Fruit fly (Drosophila melanogaster) whole organism, prepupa: ENCODE data around the gene sro.

Source experiments
- CG10631 ChIP-seq: fragments of 200-800 bp; sonication (Bioruptor generic); optimal IDR thresholded peaks from 2 replicates; lab custom pipeline; 2016; ENCODE audit warnings: missing biosample characterization, missing genetic modification characterization
- CG10669 ChIP-seq: fragments of 200-800 bp; sonication (Bioruptor generic); optimal IDR thresholded peaks from 3 replicates; lab custom pipeline; 2018; ENCODE audit warnings: missing biosample characterization, mild to moderate bottlenecking, missing genetic modification characterization, moderate library complexity
- CG11902 ChIP-seq: fragments of 200-800 bp; sonication (Bioruptor generic); optimal IDR thresholded peaks from 3 replicates; lab custom pipeline; 2016; ENCODE audit warnings: missing biosample characterization, missing genetic modification characterization
- CG15336 ChIP-seq: fragments of 200-800 bp; sonication (Bioruptor generic); IDR thresholded peaks from 2 replicates; pipeline ENCODE4 v1.3.6; 2022; ENCODE audit warnings: missing biosample characterization, missing genetic modification characterization
- CG1621 ChIP-seq: fragments of 200-800 bp; sonication (Bioruptor generic); optimal IDR thresholded peaks from 3 replicates; lab custom pipeline; 2018; ENCODE audit warnings: missing biosample characterization, mild to moderate bottlenecking, missing genetic modification characterization
- CG3032 ChIP-seq: fragments of 200-800 bp; optimal IDR thresholded peaks from 2 replicates; lab custom pipeline; 2019; ENCODE audit warnings: missing biosample characterization, mild to moderate bottlenecking, missing genetic modification characterization, moderate library complexity
- CG3919 ChIP-seq: fragments of 200-800 bp; sonication (Bioruptor generic); optimal IDR thresholded peaks from 3 replicates; lab custom pipeline; 2016; ENCODE audit warnings: missing biosample characterization, missing genetic modification characterization
- CG6163 ChIP-seq: fragments of 200-800 bp; sonication (Bioruptor generic); IDR thresholded peaks from 3 replicates; pipeline ENCODE4 v1.3.6; 2022; ENCODE audit warnings: missing biosample characterization, missing genetic modification characterization
- CG6276 ChIP-seq: fragments of 200-800 bp; sonication (Bioruptor generic); optimal IDR thresholded peaks from 2 replicates; lab custom pipeline; 2017; ENCODE audit warnings: missing biosample characterization, mild to moderate bottlenecking, missing genetic modification characterization
- CG6792 ChIP-seq: fragments of 200-800 bp; sonication (Bioruptor generic); optimal IDR thresholded peaks from 3 replicates; lab custom pipeline; 2016; ENCODE audit warnings: missing biosample characterization, missing genetic modification characterization
- CG6808 ChIP-seq: fragments of 200-800 bp; sonication (Bioruptor generic); optimal IDR thresholded peaks from 3 replicates; lab custom pipeline; 2017; ENCODE audit warnings: missing biosample characterization, missing genetic modification characterization, mild to moderate bottlenecking, moderate library complexity, missing genetic modification reagents
- CG8119 ChIP-seq: fragments of 200-800 bp; sonication (Bioruptor generic); IDR thresholded peaks from 3 replicates; pipeline ENCODE4 v1.3.6; 2022; ENCODE audit warnings: missing biosample characterization, missing genetic modification characterization
- CG8319 ChIP-seq: fragments of 200-800 bp; sonication (Bioruptor generic); optimal IDR thresholded peaks from 3 replicates; lab custom pipeline; 2016; ENCODE audit warnings: missing biosample characterization, missing genetic modification characterization
- CG9139 ChIP-seq: fragments of 200-800 bp; sonication (Bioruptor generic); optimal IDR thresholded peaks from 3 replicates; lab custom pipeline; 2017; ENCODE audit warnings: missing biosample characterization, mild to moderate bottlenecking, missing genetic modification characterization
- Eip75B ChIP-seq: fragments of 200-800 bp; sonication (Bioruptor generic); optimal IDR thresholded peaks from 3 replicates; lab custom pipeline; 2016; ENCODE audit warnings: missing biosample characterization, missing genetic modification characterization
- Eip78C ChIP-seq: fragments of 200-800 bp; sonication (Bioruptor generic); peaks from one replicate; lab custom pipeline; 2016; ENCODE audit warnings: missing biosample characterization, missing genetic modification characterization
- Ets96B ChIP-seq: fragments of 200-800 bp; optimal IDR thresholded peaks from 2 replicates; lab custom pipeline; 2019; ENCODE audit warnings: missing biosample characterization, mild to moderate bottlenecking, missing genetic modification characterization, moderate library complexity
- Hr4 ChIP-seq: fragments of 200-800 bp; sonication (Bioruptor generic); optimal IDR thresholded peaks from 3 replicates; lab custom pipeline; 2016; ENCODE audit warnings: missing biosample characterization, missing genetic modification characterization
- Lpt ChIP-seq: fragments of 200-800 bp; sonication (Bioruptor generic); optimal IDR thresholded peaks from 3 replicates; lab custom pipeline; 2016; ENCODE audit warnings: missing biosample characterization, missing genetic modification characterization
- Met ChIP-seq: fragments of 200-800 bp; sonication (Bioruptor generic); optimal IDR thresholded peaks from 3 replicates; lab custom pipeline; 2016; ENCODE audit warnings: missing biosample characterization, missing genetic modification characterization
- Smox ChIP-seq: fragments of 200-800 bp; sonication (Bioruptor generic); optimal IDR thresholded peaks from 3 replicates; lab custom pipeline; 2016; ENCODE audit warnings: missing biosample characterization, missing genetic modification characterization
- Sox102F ChIP-seq: fragments of 200-800 bp; sonication (Bioruptor generic); optimal IDR thresholded peaks from 2 replicates; lab custom pipeline; 2016; ENCODE audit warnings: missing biosample characterization, mild to moderate bottlenecking, missing genetic modification characterization
- achi ChIP-seq: fragments of 200-800 bp; sonication (Bioruptor generic); optimal IDR thresholded peaks from 3 replicates; lab custom pipeline; 2016; ENCODE audit warnings: missing biosample characterization, missing genetic modification characterization
- dsx ChIP-seq: fragments of 200-800 bp; optimal IDR thresholded peaks from 3 replicates; lab custom pipeline; 2019; ENCODE audit warnings: missing biosample characterization, mild to moderate bottlenecking, missing genetic modification characterization, moderate library complexity; ENCODE audit not compliant: poor library complexity, severe bottlenecking
- eg ChIP-seq: fragments of 200-800 bp; sonication (Bioruptor generic); IDR thresholded peaks from 3 replicates; pipeline ENCODE4 v1.3.6; 2022; ENCODE audit warnings: missing biosample characterization, missing genetic modification characterization
- fd59A ChIP-seq: fragments of 200-800 bp; sonication (Bioruptor generic); optimal IDR thresholded peaks from 2 replicates; lab custom pipeline; 2017; ENCODE audit warnings: missing biosample characterization, mild to moderate bottlenecking, missing genetic modification characterization, missing genetic modification reagents
- fkh ChIP-seq: fragments of 200-800 bp; sonication (Bioruptor generic); optimal IDR thresholded peaks from 3 replicates; lab custom pipeline; 2017; ENCODE audit warnings: missing biosample characterization, mild to moderate bottlenecking, missing genetic modification characterization, moderate library complexity
- lz ChIP-seq: fragments of 200-800 bp; sonication (Bioruptor generic); optimal IDR thresholded peaks from 3 replicates; lab custom pipeline; 2016; ENCODE audit warnings: missing biosample characterization, missing genetic modification characterization
- net ChIP-seq: fragments of 200-800 bp; sonication (Bioruptor generic); optimal IDR thresholded peaks from 3 replicates; lab custom pipeline; 2016; ENCODE audit warnings: missing biosample characterization, missing genetic modification characterization
- pdm3 ChIP-seq: fragments of 200-800 bp; sonication (Bioruptor generic); optimal IDR thresholded peaks from 3 replicates; lab custom pipeline; 2016; ENCODE audit warnings: missing biosample characterization, missing genetic modification characterization
- salr ChIP-seq, 2 experiments: fragments of 200-800 bp; sonication (Bioruptor generic); optimal IDR thresholded peaks; 3 replicates each; lab custom pipeline; 2016 to 2018; ENCODE audit warnings: missing biosample characterization in 2 of 2, missing genetic modification characterization in 2 of 2, mild to moderate bottlenecking in 1 of 2
- spab ChIP-seq: fragments of 200-800 bp; sonication (Bioruptor generic); optimal IDR thresholded peaks from 2 replicates; lab custom pipeline; 2017; ENCODE audit warnings: missing biosample characterization, mild to moderate bottlenecking, missing genetic modification characterization, missing genetic modification reagents
- ss ChIP-seq, 2 experiments: fragments of 200-800 bp; sonication (Bioruptor generic); optimal IDR thresholded peaks; 2 replicates in 1 of 2; 3 replicates in 1 of 2; lab custom pipeline; 2017 to 2018; ENCODE audit warnings: mild to moderate bottlenecking in 2 of 2, missing biosample characterization in 2 of 2, missing genetic modification characterization in 2 of 2, moderate library complexity in 1 of 2
- vri ChIP-seq: fragments of 200-800 bp; sonication (Bioruptor generic); optimal IDR thresholded peaks from 3 replicates; lab custom pipeline; 2016; ENCODE audit warnings: missing biosample characterization, mild to moderate bottlenecking, missing genetic modification characterization

sro gene

DNA sequence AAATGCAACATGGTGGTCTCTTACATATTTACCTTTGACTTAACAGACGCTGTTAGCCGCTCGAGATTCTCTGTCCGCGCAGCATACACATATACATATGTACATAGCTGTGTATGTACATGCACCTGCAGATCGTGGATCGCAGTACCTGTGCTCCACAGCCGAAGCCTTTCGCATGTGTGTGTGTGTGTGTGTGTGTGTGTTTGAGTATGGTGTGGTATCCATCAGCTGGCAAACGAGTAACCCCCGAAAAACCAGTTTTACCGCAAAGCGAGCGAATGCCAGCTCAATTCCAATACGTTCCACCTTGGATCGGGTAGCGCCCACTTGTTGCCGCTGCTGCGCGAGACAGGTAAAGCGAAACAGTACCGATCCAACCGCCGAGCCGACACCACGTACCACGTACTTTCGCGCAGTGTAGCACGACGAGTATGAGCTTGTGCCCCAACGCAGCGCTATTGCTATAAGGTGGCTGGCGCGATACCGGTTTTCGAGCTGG lies 46.9 kb downstream of the sro start, which contains the start of gene Cad99C:
Gene Cad99C, plus strand, starts transcription at position 365 of the 499 bp plus-strand sequence.
- TF ChIP-seq spab (GFP tag; lab: Kevin White, UChicago): no peak
- TF ChIP-seq achi (GFP tag; lab: Kevin White, UChicago): no peak
- TF ChIP-seq CG3032 (tag; lab: Kevin White, UChicago): peak; percentile 10
- peak; percentile 34; the same call in 1 of the 3 replicates for TF ChIP-seq CG8119
- no peak for TF ChIP-seq fd59A (GFP tag; lab: Kevin White, UChicago)
- TF ChIP-seq CG11902 (GFP tag; lab: Kevin White, UChicago): no peak
- TF ChIP-seq CG6163: peak; percentile 60; the same call in 2 of the 3 replicates
- TF ChIP-seq CG8319: no peak
- no peak for TF ChIP-seq CG10669 (GFP tag; lab: Kevin White, UChicago)
- TF ChIP-seq Eip78C: peak; percentile 80
- TF ChIP-seq CG3919 (GFP tag; lab: Kevin White, UChicago): peak; percentile 39
- no peak for TF ChIP-seq CG9139 (GFP tag; lab: Kevin White, UChicago)
- no peak for TF ChIP-seq CG6792 (GFP tag; lab: Kevin White, UChicago)
- TF ChIP-seq CG1621 (tag; lab: Kevin White, UChicago): no peak
- TF ChIP-seq CG6276 (GFP tag; lab: Kevin White, UChicago): peak; percentile 16
- TF ChIP-seq Smox (GFP tag; lab: Kevin White, UChicago): no peak
- TF ChIP-seq lz (GFP tag; lab: Kevin White, UChicago): peak; percentile 5
- TF ChIP-seq fkh: peak; percentile 61
- peak; percentile 7 for TF ChIP-seq Ets96B (tag; lab: Kevin White, UChicago)
- TF ChIP-seq CG15336 (GFP tag; lab: Robert Waterston, UW): peak; percentile 26; the same call in 1 of the 2 replicates
- TF ChIP-seq ss (GFP tag; optimal IDR thresholded peaks at IDR 0.05; lab: Kevin White, UChicago): peak; percentile 34 to 54
- peak; percentile 14 for TF ChIP-seq pdm3 (GFP tag; lab: Kevin White, UChicago)
- no peak for TF ChIP-seq CG6808 (GFP tag; lab: Kevin White, UChicago)
- TF ChIP-seq CG10631 (GFP tag; lab: Kevin White, UChicago): no peak
- no peak for TF ChIP-seq salr (GFP tag; optimal IDR thresholded peaks at IDR 0.05; lab: Kevin White, UChicago)
- peak; percentile 23 for TF ChIP-seq Lpt (GFP tag; lab: Kevin White, UChicago)
- TF ChIP-seq eg: peak; percentile 50; the same call in 1 of the 3 replicates
- peak; percentile 15 for TF ChIP-seq net (GFP tag; lab: Kevin White, UChicago)
- no peak for TF ChIP-seq vri
- peak; percentile 37 for TF ChIP-seq dsx (GFP tag; lab: Kevin White, UChicago)
- peak; percentile 50 for TF ChIP-seq Sox102F
- TF ChIP-seq Eip75B: peak; percentile 65
- peak; percentile 4 for TF ChIP-seq Met (GFP tag; lab: Kevin White, UChicago)
- no peak for TF ChIP-seq Hr4
